Fruit fly (Drosophila melanogaster): ENCODE measurements around the gene CG17127.

The CG17127 gene

DNA sequence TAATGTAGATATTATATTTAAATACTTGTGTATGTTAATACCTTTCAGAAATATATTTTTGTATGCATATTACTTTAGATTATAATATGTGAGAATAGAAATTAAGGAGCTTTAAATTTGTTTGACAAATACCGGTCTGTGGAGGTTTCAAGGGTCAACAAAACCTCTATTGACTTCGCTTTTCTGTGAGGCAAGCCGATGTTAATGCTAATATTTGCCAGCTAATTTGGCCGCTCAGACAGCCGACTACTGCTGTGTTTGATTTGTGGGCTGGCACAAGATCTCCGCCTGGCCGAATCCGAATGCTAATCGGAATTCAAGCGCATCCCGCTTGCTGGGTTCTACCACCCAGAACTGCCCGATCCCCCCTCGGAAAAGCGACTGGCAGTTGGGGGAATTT, 16.1 kb upstream of the CG17127 start:
- no peak for TF ChIP-seq noc (tag; optimal IDR thresholded peaks at IDR 0.05)

- no peak for TF ChIP-seq noc (tag; optimal IDR thresholded peaks at IDR 0.05)
Measured at dm6 chr2L:10756049-10756448, 14.6 kb upstream of the CG17127 start, which contains the start of gene CG17124. Gene CG17124, minus strand, starts transcription at chr2L:10756325.

DNA sequence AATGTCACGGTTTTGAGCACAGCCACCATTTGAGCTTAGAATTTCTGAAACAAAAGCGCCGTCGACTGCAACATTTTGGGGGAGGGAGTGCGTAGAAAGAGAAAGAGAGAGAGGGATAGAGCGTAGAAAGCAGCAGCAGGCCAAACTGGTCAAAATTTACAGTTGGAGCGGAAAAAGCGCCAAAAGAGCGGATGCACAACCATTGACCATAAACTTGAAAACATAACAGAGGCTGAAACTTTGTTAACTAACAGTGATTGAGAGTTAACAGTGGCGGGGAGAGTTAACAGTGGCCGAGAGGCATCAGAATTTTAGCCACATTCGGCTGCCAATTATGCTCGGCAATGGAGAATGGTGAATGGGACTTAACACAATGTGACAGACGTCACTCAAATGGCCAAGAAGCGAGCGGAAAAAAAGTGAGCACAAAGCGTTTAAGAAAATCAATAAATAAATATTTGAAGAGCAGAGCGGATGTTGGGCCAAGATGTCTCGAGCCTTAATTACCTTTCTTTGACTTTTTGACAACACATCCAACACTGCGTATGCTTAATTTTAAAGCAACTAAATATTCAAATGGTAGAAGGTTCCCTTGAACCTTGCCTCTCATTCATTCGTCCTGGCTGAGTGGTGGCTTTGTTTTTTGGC, 13.5 kb upstream of the CG17127 start:
- TF ChIP-seq noc (tag; optimal IDR thresholded peaks at IDR 0.05) = no peak

DNA sequence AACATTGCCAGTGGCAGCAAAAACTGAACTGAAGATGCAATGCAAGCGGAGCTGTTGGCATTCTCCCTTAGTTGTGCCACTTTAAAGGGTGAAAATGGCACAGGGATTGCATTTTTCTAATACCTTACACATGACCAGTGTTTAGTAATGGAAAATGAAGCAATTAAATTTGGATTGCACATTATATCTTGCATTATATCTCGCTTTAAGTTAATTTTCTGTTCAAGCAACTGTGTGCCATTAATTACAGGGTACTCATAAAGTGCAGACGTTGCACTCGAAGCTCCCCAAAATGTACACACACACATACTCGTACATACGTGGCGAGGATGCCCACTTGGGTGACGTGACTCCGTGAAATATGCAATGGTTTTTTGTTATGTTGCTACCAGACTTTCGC, 11.0 kb upstream of the CG17127 start:
- no peak for TF ChIP-seq noc (tag; optimal IDR thresholded peaks at IDR 0.05)

DNA sequence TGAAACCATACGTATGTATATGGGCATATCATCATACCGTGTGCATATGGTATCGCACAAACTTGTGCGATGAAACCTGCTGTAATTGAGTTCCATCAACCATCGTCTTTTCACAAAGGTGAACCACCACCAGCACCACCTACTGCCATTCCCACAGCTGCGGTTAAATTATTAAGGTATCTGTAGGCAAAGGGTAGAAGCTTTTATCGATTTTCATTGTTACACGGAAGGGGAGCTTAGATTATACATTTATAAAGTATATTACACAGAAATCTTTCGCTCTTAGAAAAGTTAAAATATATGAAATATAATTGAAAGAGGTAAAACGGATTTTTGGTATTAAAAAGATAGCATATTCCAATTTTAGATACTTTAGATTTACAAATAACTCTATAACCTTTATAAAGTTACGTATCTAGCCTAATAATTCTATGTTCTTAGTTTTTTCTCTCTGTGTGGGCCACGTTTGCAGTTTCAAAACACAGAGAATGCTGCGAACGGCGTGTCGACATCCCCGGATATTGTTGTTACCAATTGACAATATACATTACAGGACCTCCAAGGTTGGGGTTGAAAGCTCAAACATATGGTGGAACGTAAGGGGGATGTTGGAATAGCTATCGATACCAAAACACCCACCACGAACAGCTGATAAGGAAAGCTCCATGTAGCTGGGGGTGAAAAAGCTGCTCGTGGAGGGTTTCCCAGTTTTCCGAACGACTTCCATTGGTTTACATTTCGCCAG, 10.1 kb upstream of the CG17127 start, which contains the start of gene CG6495:
Gene CG6495 (plus strand): TSS at position 695 of the 745 bp plus-strand sequence.
- no peak for TF ChIP-seq noc (tag; optimal IDR thresholded peaks at IDR 0.05)

dm6 chr2L:10767597-10768188, 3.0 kb upstream of the CG17127 start, which contains the start of gene Ubc2:
Gene Ubc2, minus strand, starts transcription at chr2L:10768006.
- TF ChIP-seq noc (tag; optimal IDR thresholded peaks at IDR 0.05) = no peak

DNA sequence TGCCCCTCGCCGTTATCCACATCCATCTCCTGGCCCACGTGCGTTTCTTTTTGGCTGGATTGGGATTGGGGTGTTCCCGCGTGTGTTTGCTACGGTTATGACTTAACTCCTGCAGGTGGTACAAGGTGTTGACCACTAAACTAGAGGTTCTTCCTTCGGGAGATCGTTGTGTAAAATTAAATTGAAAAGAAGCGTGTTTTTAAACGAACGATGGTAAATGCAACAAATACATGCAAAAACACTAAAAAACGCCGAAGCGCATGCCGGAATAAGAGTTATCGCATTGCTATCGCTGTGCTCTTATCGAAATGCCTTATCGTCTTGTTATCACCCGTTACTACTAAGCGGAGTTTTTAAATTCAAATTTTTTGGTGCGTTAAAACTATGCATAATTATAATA, 960 bp upstream of the CG17127 start, which contains the start of gene CG6724:
Gene CG6724 (minus strand): TSS at position 245 of the 400 bp plus-strand sequence.
- TF ChIP-seq noc (tag; optimal IDR thresholded peaks at IDR 0.05) = no peak

DNA sequence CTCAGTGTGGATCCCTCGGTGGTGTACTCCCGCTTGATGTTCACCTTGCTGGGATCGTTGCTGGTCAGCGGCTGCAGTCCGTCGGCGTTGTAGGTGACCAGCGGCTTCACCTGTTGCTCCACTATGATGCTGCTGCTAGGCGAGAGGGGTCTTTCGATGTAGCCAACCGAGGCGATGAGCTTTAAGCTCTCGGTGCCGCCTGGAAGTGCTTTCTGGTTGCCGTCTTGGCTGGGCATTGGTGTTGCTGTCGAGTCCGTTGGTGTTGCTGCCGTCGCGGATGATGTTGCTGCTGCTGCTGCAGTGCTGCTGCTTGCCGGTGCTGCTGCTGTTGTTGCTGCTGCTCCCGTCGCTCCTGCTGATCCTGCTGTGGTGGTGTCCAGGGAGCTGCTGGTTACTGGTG, 3.4 kb downstream of the CG17127 start:
- TF ChIP-seq noc (tag; optimal IDR thresholded peaks at IDR 0.05) = no peak

DNA sequence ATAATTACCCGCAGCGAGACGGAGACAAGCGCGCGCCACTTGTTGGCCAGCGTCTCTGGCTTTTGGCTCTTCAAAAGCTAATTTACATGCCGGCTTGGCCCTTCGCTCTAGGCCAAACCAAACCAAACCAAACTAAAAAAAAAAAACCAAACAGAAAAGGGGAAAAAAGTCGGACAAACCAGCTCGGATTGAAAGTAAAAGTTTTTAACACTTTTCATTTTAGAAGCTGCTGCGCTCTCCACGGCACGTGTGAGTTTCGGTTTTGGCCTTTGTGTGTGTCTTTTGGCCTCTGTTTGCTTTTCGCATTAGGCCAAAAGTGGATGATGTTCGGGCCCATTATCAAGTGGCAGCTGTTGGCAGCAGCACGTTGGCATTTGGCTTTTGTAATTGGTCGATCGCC, 10.6 kb downstream of the CG17127 start:
- no peak for TF ChIP-seq noc (tag; optimal IDR thresholded peaks at IDR 0.05)

- no peak for TF ChIP-seq noc (tag; optimal IDR thresholded peaks at IDR 0.05)
Measured at dm6 chr2L:10789922-10790321, 19.3 kb downstream of the CG17127 start, which contains the start of gene CG31870. Gene CG31870, plus strand, starts transcription at chr2L:10790222.

DNA sequence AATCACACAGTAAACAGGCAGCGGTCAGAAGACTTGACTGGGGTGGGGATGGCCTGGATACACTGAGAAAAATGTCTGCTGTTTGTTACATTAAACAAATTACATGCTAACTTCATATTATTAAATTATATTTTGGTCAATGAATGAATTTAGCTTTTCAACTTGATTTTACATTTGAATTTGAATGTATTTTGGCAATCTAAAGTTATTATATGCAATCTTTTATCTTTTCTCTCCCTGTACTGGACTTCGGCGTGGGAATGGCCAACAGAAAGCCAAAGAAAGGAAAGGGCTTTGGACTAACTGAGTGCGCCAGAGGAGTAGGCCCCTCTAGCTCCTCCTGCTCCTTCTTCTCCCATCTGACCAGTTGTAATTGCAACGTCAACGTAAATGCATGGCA, 20.7 kb downstream of the CG17127 start:
- no peak for TF ChIP-seq noc (tag; optimal IDR thresholded peaks at IDR 0.05)

- no peak for TF ChIP-seq noc (tag; optimal IDR thresholded peaks at IDR 0.05)
Measured at dm6 chr2L:10792072-10792471, 21.4 kb downstream of the CG17127 start.

DNA sequence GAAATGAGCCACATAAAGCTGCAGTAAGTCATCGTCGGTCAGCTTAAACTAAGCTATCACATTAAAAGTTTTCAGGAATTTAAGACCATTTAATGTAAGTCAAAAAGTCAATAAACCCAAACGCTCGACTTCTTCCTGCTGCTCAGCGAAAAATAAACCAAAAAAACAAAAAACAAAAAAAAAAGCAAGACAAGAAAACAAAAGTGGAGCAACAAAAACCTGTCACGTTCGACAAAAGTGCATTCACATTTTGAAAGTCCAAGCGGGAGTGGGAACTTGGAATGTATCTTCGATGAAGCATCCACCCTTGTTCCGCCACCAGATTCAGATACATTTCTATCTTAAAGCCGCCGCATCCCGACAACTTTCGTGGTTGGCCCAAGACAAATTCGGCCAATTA, 23.4 kb downstream of the CG17127 start:
- no peak for TF ChIP-seq noc (tag; optimal IDR thresholded peaks at IDR 0.05)

dm6 chr2L:10795731-10796130, 25.1 kb downstream of the CG17127 start:
- TF ChIP-seq noc (tag; optimal IDR thresholded peaks at IDR 0.05) = no peak

- no peak for TF ChIP-seq noc (tag; optimal IDR thresholded peaks at IDR 0.05)
Measured at dm6 chr2L:10800877-10801719, 30.4 kb downstream of the CG17127 start, which contains the start of gene CG31869. Gene CG31869, minus strand, starts transcription at chr2L:10801109.
